Worm (Caenorhabditis elegans) whole organism, late embryonic: Measurements from ENCODE around the gene str-200.

Source experiments
- C08G9.2 ChIP-seq: sonication (generic microtip); optimal IDR thresholded peaks from 2 replicates; lab custom pipeline; 2016; ENCODE audit warnings: mild to moderate bottlenecking, missing genetic modification characterization, moderate library complexity, missing compliant biosample characterization
- K09A11.1 ChIP-seq: sonication (generic microtip); optimal IDR thresholded peaks from 2 replicates; lab custom pipeline; 2017; ENCODE audit warnings: antibody characterized with exemption, mild to moderate bottlenecking, missing genetic modification characterization, missing compliant biosample characterization; ENCODE audit not compliant: insufficient read depth
- T23F11.4 ChIP-seq: fragments of 200-800 bp; sonication (Bioruptor generic); optimal IDR thresholded peaks from 2 replicates; lab custom pipeline; 2018; ENCODE audit warnings: mild to moderate bottlenecking, missing genetic modification characterization, missing compliant biosample characterization
- ceh-18 ChIP-seq: sonication (generic microtip); optimal IDR thresholded peaks from 2 replicates; lab custom pipeline; 2016; ENCODE audit warnings: missing genetic modification characterization, missing compliant biosample characterization
- ceh-19 ChIP-seq: fragments of 200-800 bp; sonication (Bioruptor generic); optimal IDR thresholded peaks from 2 replicates; lab custom pipeline; 2018; ENCODE audit warnings: mild to moderate bottlenecking, missing genetic modification characterization, missing compliant biosample characterization
- ceh-22 ChIP-seq: sonication (generic microtip); optimal IDR thresholded peaks from 2 replicates; lab custom pipeline; 2017; ENCODE audit warnings: missing biosample characterization, missing genetic modification characterization
- ceh-24 ChIP-seq: sonication (generic microtip); optimal IDR thresholded peaks from 2 replicates; lab custom pipeline; 2016; ENCODE audit warnings: mild to moderate bottlenecking, missing genetic modification characterization, missing compliant biosample characterization
- ceh-31 ChIP-seq: sonication (generic microtip); optimal IDR thresholded peaks from 2 replicates; lab custom pipeline; 2016; ENCODE audit warnings: missing genetic modification characterization, missing compliant biosample characterization
- ceh-45 ChIP-seq: fragments of 200-800 bp; sonication (Bioruptor generic); IDR thresholded peaks from 2 replicates; pipeline ENCODE4 v1.3.6; 2022; ENCODE audit warnings: missing genetic modification reagents, missing genetic modification characterization, missing compliant biosample characterization
- ceh-6 ChIP-seq: fragments of 200-800 bp; sonication (Bioruptor generic); optimal IDR thresholded peaks from 2 replicates; lab custom pipeline; 2018; ENCODE audit warnings: mild to moderate bottlenecking, missing genetic modification characterization, missing compliant biosample characterization
- ceh-9 ChIP-seq: sonication (generic microtip); optimal IDR thresholded peaks from 2 replicates; lab custom pipeline; 2016; ENCODE audit warnings: mild to moderate bottlenecking, missing genetic modification characterization, inconsistent platforms, missing compliant biosample characterization
- dmd-4 ChIP-seq: sonication (generic microtip); optimal IDR thresholded peaks from 2 replicates; lab custom pipeline; 2016; ENCODE audit warnings: borderline replicate concordance, missing genetic modification characterization, missing compliant biosample characterization
- dve-1 ChIP-seq: sonication (generic microtip); optimal IDR thresholded peaks from 2 replicates; lab custom pipeline; 2017; ENCODE audit warnings: antibody characterized with exemption, mild to moderate bottlenecking, missing genetic modification characterization, missing compliant biosample characterization
- ets-4 ChIP-seq: sonication (generic microtip); optimal IDR thresholded peaks from 2 replicates; lab custom pipeline; 2016; ENCODE audit warnings: missing genetic modification characterization, missing compliant biosample characterization
- eyg-1 ChIP-seq: sonication (generic microtip); optimal IDR thresholded peaks from 2 replicates; lab custom pipeline; 2016; ENCODE audit warnings: missing genotype, missing genetic modification characterization, missing compliant biosample characterization
- fkh-6 ChIP-seq: sonication (generic microtip); optimal IDR thresholded peaks from 2 replicates; lab custom pipeline; 2016; ENCODE audit warnings: missing genetic modification characterization, missing compliant biosample characterization
- gmeb-2 ChIP-seq: sonication (generic microtip); optimal IDR thresholded peaks from 2 replicates; lab custom pipeline; 2016; ENCODE audit warnings: missing genetic modification characterization, inconsistent platforms, missing compliant biosample characterization
- hlh-13 ChIP-seq: fragments of 200-800 bp; sonication (Bioruptor generic); optimal IDR thresholded peaks from 2 replicates; lab custom pipeline; 2018; ENCODE audit warnings: mild to moderate bottlenecking, missing genetic modification characterization, missing compliant biosample characterization
- hlh-15 ChIP-seq: sonication (generic microtip); optimal IDR thresholded peaks from 2 replicates; lab custom pipeline; 2016; ENCODE audit warnings: missing genetic modification characterization, missing compliant biosample characterization
- lim-6 ChIP-seq: sonication (generic microtip); optimal IDR thresholded peaks from 2 replicates; lab custom pipeline; 2016; ENCODE audit warnings: missing genetic modification characterization, missing compliant biosample characterization
- lin-11 ChIP-seq: fragments of 200-800 bp; sonication (Bioruptor generic); optimal IDR thresholded peaks from 2 replicates; lab custom pipeline; 2018; ENCODE audit warnings: mild to moderate bottlenecking, missing genetic modification characterization, missing compliant biosample characterization
- madf-2 ChIP-seq: sonication (generic microtip); optimal IDR thresholded peaks from 2 replicates; lab custom pipeline; 2017; ENCODE audit warnings: missing genetic modification characterization, missing compliant biosample characterization
- nhr-11 ChIP-seq: fragments of 150-350 bp; optimal IDR thresholded peaks from 2 replicates; lab custom pipeline; 2014; ENCODE audit warnings: missing biosample characterization, missing genetic modification characterization
- npax-4 ChIP-seq: sonication (generic microtip); optimal IDR thresholded peaks from 2 replicates; lab custom pipeline; 2016; ENCODE audit warnings: missing genetic modification characterization, missing compliant biosample characterization
- pag-3 ChIP-seq: sonication (generic microtip); optimal IDR thresholded peaks from 2 replicates; lab custom pipeline; 2016; ENCODE audit warnings: missing compliant biosample characterization, missing genetic modification characterization, borderline replicate concordance
- pat-9 ChIP-seq: fragments of 200-800 bp; sonication (Bioruptor generic); optimal IDR thresholded peaks from 2 replicates; lab custom pipeline; 2018; ENCODE audit warnings: mild to moderate bottlenecking, missing genetic modification characterization, moderate library complexity, missing compliant biosample characterization
- pha-2 ChIP-seq: sonication (generic microtip); optimal IDR thresholded peaks from 2 replicates; lab custom pipeline; 2017; ENCODE audit warnings: mild to moderate bottlenecking, missing genetic modification characterization, missing compliant biosample characterization
- pqm-1 ChIP-seq: sonication (generic microtip); optimal IDR thresholded peaks from 2 replicates; lab custom pipeline; 2016; ENCODE audit warnings: missing genetic modification characterization, missing compliant biosample characterization
- ref-2 ChIP-seq: sonication (generic microtip); optimal IDR thresholded peaks from 2 replicates; lab custom pipeline; 2016; ENCODE audit warnings: missing genetic modification characterization, missing compliant biosample characterization
- rnt-1 ChIP-seq: sonication (generic microtip); optimal IDR thresholded peaks from 2 replicates; lab custom pipeline; 2016; ENCODE audit warnings: missing genetic modification characterization, missing compliant biosample characterization
- sdc-2 ChIP-seq: sonication (generic microtip); optimal IDR thresholded peaks from 2 replicates; lab custom pipeline; 2016; ENCODE audit warnings: missing genotype, missing genetic modification characterization, missing compliant biosample characterization
- sox-4 ChIP-seq: sonication (generic microtip); optimal IDR thresholded peaks from 2 replicates; lab custom pipeline; 2017; ENCODE audit warnings: mild to moderate bottlenecking, missing genetic modification characterization, inconsistent platforms, missing compliant biosample characterization
- syd-9 ChIP-seq: sonication (generic microtip); optimal IDR thresholded peaks from 2 replicates; lab custom pipeline; 2016; ENCODE audit warnings: mild to moderate bottlenecking, missing genetic modification characterization, moderate library complexity, missing compliant biosample characterization
- tbx-2 ChIP-seq: sonication (generic microtip); optimal IDR thresholded peaks from 2 replicates; lab custom pipeline; 2016; ENCODE audit warnings: missing genetic modification characterization, missing compliant biosample characterization
- tbx-7 ChIP-seq: sonication (generic microtip); optimal IDR thresholded peaks from 2 replicates; lab custom pipeline; 2016; ENCODE audit warnings: missing genotype, missing genetic modification characterization, missing compliant biosample characterization
- ttx-3 ChIP-seq: sonication (generic microtip); optimal IDR thresholded peaks from 2 replicates; lab custom pipeline; 2016; ENCODE audit warnings: missing genetic modification reagents, missing genetic modification characterization, missing compliant biosample characterization
- unc-3 ChIP-seq, 2 experiments: fragments of 200-800 bp in 1 of 2; sonication (Bioruptor generic) in 1 of 2; sonication (generic microtip) in 1 of 2; conservative IDR thresholded peaks in 1 of 2; optimal IDR thresholded peaks in 1 of 2; 2 replicates each; pipeline versions ENCODE4 v1.3.6 to Lab custom; 2016 to 2022; ENCODE audit warnings: missing compliant biosample characterization in 2 of 2, missing genetic modification characterization in 2 of 2, missing genetic modification reagents in 1 of 2
- unc-42 ChIP-seq: sonication (generic microtip); optimal IDR thresholded peaks from 2 replicates; lab custom pipeline; 2016; ENCODE audit warnings: missing genotype, missing genetic modification characterization, missing compliant biosample characterization
- unc-86 ChIP-seq: sonication (generic microtip); optimal IDR thresholded peaks from 2 replicates; lab custom pipeline; 2016; ENCODE audit warnings: missing genetic modification characterization, missing compliant biosample characterization
- zip-5 ChIP-seq: sonication (generic microtip); optimal IDR thresholded peaks from 2 replicates; lab custom pipeline; 2016; ENCODE audit warnings: missing genetic modification characterization, missing compliant biosample characterization

str-200 gene

DNA sequence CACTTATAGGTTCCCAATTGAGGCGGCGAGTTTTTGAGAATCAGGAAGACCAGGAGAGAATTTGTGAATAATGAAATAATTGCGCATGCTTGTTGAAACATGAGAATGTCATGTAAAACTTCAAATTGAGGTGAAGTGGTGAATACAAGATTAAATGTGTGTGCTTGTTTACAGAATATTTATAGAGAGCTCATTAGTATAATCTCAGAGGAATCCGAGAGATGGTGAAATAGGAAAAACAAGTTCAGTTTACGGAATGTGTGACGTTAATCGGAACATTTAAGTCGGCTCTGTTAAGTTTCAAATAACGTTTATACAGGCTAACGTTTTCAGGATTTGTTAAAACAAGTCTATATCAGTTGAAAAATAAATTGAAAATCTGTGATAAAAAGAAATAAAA lies at the start of gene str-200:
Gene str-200, minus strand, starts transcription at position 101 of the 400 bp plus-strand sequence.
- no peak for TF ChIP-seq gmeb-2 (tag; lab: Kevin White, UChicago)
- TF ChIP-seq ets-4 (tag; lab: Kevin White, UChicago): no peak
- TF ChIP-seq tbx-7 (tag; lab: Kevin White, UChicago): no peak
- TF ChIP-seq madf-2 (tag; lab: Kevin White, UChicago): no peak
- TF ChIP-seq ceh-18 (tag; lab: Kevin White, UChicago): no peak
- TF ChIP-seq ttx-3: no peak
- no peak for TF ChIP-seq sdc-2 (tag; lab: Kevin White, UChicago)
- no peak for TF ChIP-seq eyg-1 (tag; lab: Kevin White, UChicago)
- TF ChIP-seq syd-9 (tag; lab: Kevin White, UChicago): no peak
- no peak for TF ChIP-seq ceh-9 (tag; lab: Kevin White, UChicago)
- TF ChIP-seq K09A11.1 (tag; lab: Kevin White, UChicago): no peak
- no peak for TF ChIP-seq ceh-22 (tag; lab: Kevin White, UChicago)
- TF ChIP-seq sox-4 (tag; lab: Kevin White, UChicago): no peak
- no peak for TF ChIP-seq ceh-19 (GFP tag; lab: Kevin White, UChicago)
- no peak for TF ChIP-seq lim-6 (tag; lab: Kevin White, UChicago)
- no peak for TF ChIP-seq lin-11 (tag; lab: Kevin White, UChicago)
- no peak for TF ChIP-seq T23F11.4

- TF ChIP-seq tbx-2 (tag; lab: Kevin White, UChicago) (no peak), zip-5 (no peak), pqm-1 (tag; lab: Kevin White, UChicago) (no peak), ceh-9 (tag; lab: Kevin White, UChicago) (no peak), dmd-4 (tag; lab: Kevin White, UChicago) (no peak), npax-4 (tag; lab: Kevin White, UChicago) (no peak), lin-11 (tag; lab: Kevin White, UChicago) (no peak), fkh-6 (tag; lab: Kevin White, UChicago) (no peak), ceh-45 (GFP tag; lab: Robert Waterston, UW) (no peak)
These were observed 48.3 kb upstream of the str-200 start, which contains the start of gene srw-31 for ce11 chrV:17506289-17506688. Gene srw-31, plus strand, starts transcription at chrV:17506589.

DNA sequence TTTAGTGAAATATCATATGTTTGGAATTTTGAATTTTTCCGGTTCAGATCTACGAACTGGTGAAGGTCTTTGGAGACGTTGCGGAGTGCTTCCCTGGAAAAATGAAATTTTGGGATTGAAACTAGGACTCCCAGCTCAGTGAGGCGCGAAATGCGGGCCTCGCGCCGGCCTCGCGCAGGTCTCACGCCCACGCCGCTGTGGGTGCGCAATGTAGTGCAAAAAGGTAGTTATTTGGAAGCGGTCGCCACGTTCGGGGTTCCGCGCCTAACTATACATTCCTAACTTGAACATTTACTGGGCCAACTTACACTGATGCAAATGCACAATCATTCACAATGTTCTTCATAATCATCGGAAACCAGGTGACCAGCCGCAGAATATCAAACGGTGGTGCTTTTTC lies 42.1 kb upstream of the str-200 start:
- TF ChIP-seq pat-9 (tag; lab: Kevin White, UChicago): no peak
- no peak for TF ChIP-seq lin-11 (tag; lab: Kevin White, UChicago)

DNA sequence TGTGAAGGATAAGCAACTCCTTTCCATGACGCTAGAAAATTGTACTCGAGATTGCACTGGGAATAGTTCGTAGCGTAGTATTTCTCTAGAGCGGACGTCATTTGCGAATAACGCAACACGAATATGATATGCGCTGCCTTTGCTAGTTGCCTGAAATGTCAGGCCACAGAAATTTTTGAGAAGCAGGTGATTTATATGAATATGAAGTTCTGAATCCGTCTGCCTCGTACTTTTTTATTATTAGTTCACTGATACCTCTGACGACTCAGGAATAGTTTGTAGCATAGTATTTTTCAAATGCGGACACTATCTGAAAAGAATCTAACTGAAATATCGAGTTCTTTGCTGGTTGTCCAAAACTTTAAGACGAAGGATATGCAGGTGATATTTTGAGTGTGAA lies 38.1 kb upstream of the str-200 start, which contains the start of gene srh-118:
Gene srh-118, minus strand, starts transcription at position 101 of the 400 bp plus-strand sequence.
- no peak for TF ChIP-seq nhr-11
- no peak for TF ChIP-seq C08G9.2
- TF ChIP-seq ceh-45 (GFP tag; lab: Robert Waterston, UW): no peak
- TF ChIP-seq rnt-1 (tag; lab: Kevin White, UChicago): no peak
- no peak for TF ChIP-seq ets-4 (tag; lab: Kevin White, UChicago)
- no peak for TF ChIP-seq ceh-22 (tag; lab: Kevin White, UChicago)
- TF ChIP-seq T23F11.4: no peak
- TF ChIP-seq syd-9 (tag; lab: Kevin White, UChicago): no peak
- no peak for TF ChIP-seq hlh-15 (tag; lab: Kevin White, UChicago)
- no peak for TF ChIP-seq tbx-2 (tag; lab: Kevin White, UChicago)
- TF ChIP-seq pag-3 (tag; lab: Kevin White, UChicago): no peak
- TF ChIP-seq gmeb-2 (tag; lab: Kevin White, UChicago): no peak
- no peak for TF ChIP-seq npax-4 (tag; lab: Kevin White, UChicago)
- no peak for TF ChIP-seq unc-3 (GFP tag; conservative IDR thresholded peaks at IDR 0.05; lab: Robert Waterston, UW)
- no peak for TF ChIP-seq unc-3 (tag; optimal IDR thresholded peaks at IDR 0.05; lab: Kevin White, UChicago)

- TF ChIP-seq unc-86 (tag; lab: Kevin White, UChicago): no peak
- no peak for TF ChIP-seq ceh-24 (tag; lab: Kevin White, UChicago)
- no peak for TF ChIP-seq madf-2 (tag; lab: Kevin White, UChicago)
- TF ChIP-seq ceh-22 (tag; lab: Kevin White, UChicago): no peak
- TF ChIP-seq pag-3 (tag; lab: Kevin White, UChicago): no peak
- TF ChIP-seq ref-2 (tag; lab: Kevin White, UChicago): no peak
- no peak for TF ChIP-seq dve-1 (tag; lab: Kevin White, UChicago)
- TF ChIP-seq pha-2 (tag; lab: Kevin White, UChicago): no peak
- TF ChIP-seq pqm-1 (tag; lab: Kevin White, UChicago): no peak
- no peak for TF ChIP-seq ceh-6 (GFP tag; lab: Kevin White, UChicago)
- no peak for TF ChIP-seq unc-42 (tag; lab: Kevin White, UChicago)
- TF ChIP-seq eyg-1 (tag; lab: Kevin White, UChicago): no peak
- no peak for TF ChIP-seq pat-9 (tag; lab: Kevin White, UChicago)
- TF ChIP-seq ceh-31: no peak
- TF ChIP-seq hlh-13: no peak
These were observed 35.8 kb upstream of the str-200 start, which contains the start of gene fbxa-102 for ce11 chrV:17493732-17494131. Gene fbxa-102, minus strand, starts transcription at chrV:17493832.
